Worm (Caenorhabditis elegans): ENCODE data around the gene C30G12.4.

- no peak for TF ChIP-seq fos-1 (tag; optimal IDR thresholded peaks at IDR 0.05)
- no peak for TF ChIP-seq lin-13 (GFP tag; optimal IDR thresholded peaks at IDR 0.05)
- TF ChIP-seq lin-15B (tag; optimal IDR thresholded peaks at IDR 0.05) = no peak
- TF ChIP-seq blmp-1 (tag; optimal IDR thresholded peaks at IDR 0.05) = no peak
- no peak for TF ChIP-seq elt-2 (tag; optimal IDR thresholded peaks at IDR 0.05)
- no peak for TF ChIP-seq mdl-1 (tag; optimal IDR thresholded peaks at IDR 0.05)
- no peak for TF ChIP-seq elt-3 (tag; optimal IDR thresholded peaks at IDR 0.05)
- no peak for TF ChIP-seq nhr-76 (tag; optimal IDR thresholded peaks at IDR 0.05)
- no peak for TF ChIP-seq zag-1 (tag; optimal IDR thresholded peaks at IDR 0.05)
Observed at ce11 chrII:7298197-7298682, 36.3 kb downstream of the C30G12.4 start, which contains the start of gene puf-8.

Measured in whole organism, L1 larva.